Fruit fly (Drosophila melanogaster) whole organism, embryonic: ENCODE results near the gene CG43127.

Experiments used
- Aef1 ChIP-seq: fragments of 200-800 bp; sonication (Bioruptor generic); IDR thresholded peaks from 3 replicates; pipeline ENCODE4 v1.3.6; 2022; ENCODE audit warnings: missing biosample characterization, missing genetic modification characterization
- Atf6 ChIP-seq: fragments of 200-800 bp; sonication (Bioruptor generic); IDR thresholded peaks from 2 replicates; pipeline ENCODE4 v1.3.6; 2022; ENCODE audit warnings: missing biosample characterization, missing genetic modification characterization
- Awh ChIP-seq: fragments of 200-800 bp; sonication (Bioruptor generic); IDR thresholded peaks from 2 replicates; pipeline ENCODE4, ENCODE4 v1.3.6; 2022; ENCODE audit warnings: missing biosample characterization, missing genetic modification characterization
- B-H1 ChIP-seq: fragments of 200-800 bp; sonication (Bioruptor generic); IDR thresholded peaks from 3 replicates; pipeline ENCODE4 v1.3.6; 2022; ENCODE audit warnings: missing biosample characterization, missing genetic modification characterization
- BtbVII ChIP-seq: fragments of 200-800 bp; sonication (Bioruptor generic); optimal IDR thresholded peaks from 3 replicates; lab custom pipeline; 2017; ENCODE audit warnings: missing biosample characterization, mild to moderate bottlenecking, missing genetic modification characterization
- Bteb2 ChIP-seq: fragments of 200-800 bp; sonication (Bioruptor generic); optimal IDR thresholded peaks from 2 replicates; lab custom pipeline; 2016; ENCODE audit warnings: missing biosample characterization, missing genetic modification characterization
- CG15696 ChIP-seq: fragments of 200-800 bp; sonication (Bioruptor generic); optimal IDR thresholded peaks from 2 replicates; lab custom pipeline; 2019; ENCODE audit warnings: missing biosample characterization, mild to moderate bottlenecking, missing genetic modification characterization, moderate library complexity
- CG16863 ChIP-seq: fragments of 200-800 bp; sonication (Bioruptor generic); optimal IDR thresholded peaks from 3 replicates; lab custom pipeline; 2016; ENCODE audit warnings: missing biosample characterization, missing genetic modification characterization
- CG18619 ChIP-seq: fragments of 200-800 bp; sonication (Bioruptor generic); optimal IDR thresholded peaks from 3 replicates; lab custom pipeline; 2017; ENCODE audit warnings: missing biosample characterization, mild to moderate bottlenecking, missing genetic modification characterization
- CG2875 ChIP-seq: fragments of 200-800 bp; sonication (Bioruptor generic); optimal IDR thresholded peaks from 2 replicates; lab custom pipeline; 2017; ENCODE audit warnings: missing biosample characterization, mild to moderate bottlenecking, missing genetic modification characterization, missing genetic modification reagents
- CG33557 ChIP-seq: fragments of 200-800 bp; sonication (Bioruptor generic); optimal IDR thresholded peaks from 2 replicates; lab custom pipeline; 2019; ENCODE audit warnings: missing biosample characterization, mild to moderate bottlenecking, missing genetic modification characterization, moderate library complexity
- CG42726 ChIP-seq: fragments of 200-800 bp; sonication (Bioruptor generic); IDR thresholded peaks from 2 replicates; pipeline ENCODE4 v1.3.6; 2022; ENCODE audit warnings: missing biosample characterization, missing genetic modification characterization; ENCODE audit not compliant: partially characterized antibody
- CG4328 ChIP-seq: fragments of 200-800 bp; sonication (Bioruptor generic); optimal IDR thresholded peaks from 3 replicates; lab custom pipeline; 2017; ENCODE audit warnings: missing biosample characterization, missing genetic modification reagents, missing genetic modification characterization
- CG6272 ChIP-seq: fragments of 200-800 bp; sonication (Bioruptor generic); IDR thresholded peaks from 2 replicates; pipeline ENCODE4 v1.3.6; 2022; ENCODE audit warnings: missing biosample characterization, missing genetic modification characterization
- CG6765 ChIP-seq: fragments of 200-800 bp; sonication (Bioruptor generic); optimal IDR thresholded peaks from 3 replicates; lab custom pipeline; 2017; ENCODE audit warnings: missing biosample characterization, mild to moderate bottlenecking, missing genetic modification characterization
- CG8944 ChIP-seq: fragments of 200-800 bp; sonication (Bioruptor generic); optimal IDR thresholded peaks from 3 replicates; lab custom pipeline; 2016; ENCODE audit warnings: missing biosample characterization, missing genetic modification characterization
- CG9817 ChIP-seq: fragments of 200-800 bp; sonication (Bioruptor generic); optimal IDR thresholded peaks from 2 replicates; lab custom pipeline; 2018; ENCODE audit warnings: missing biosample characterization, mild to moderate bottlenecking, missing genetic modification characterization, moderate library complexity
- CG9876 ChIP-seq: fragments of 200-800 bp; sonication (Bioruptor generic); optimal IDR thresholded peaks from 2 replicates; lab custom pipeline; 2016; ENCODE audit warnings: missing biosample characterization, missing genetic modification characterization
- Camta ChIP-seq: fragments of 200-800 bp; sonication (Bioruptor generic); optimal IDR thresholded peaks from 2 replicates; lab custom pipeline; 2016; ENCODE audit warnings: missing biosample characterization, missing genetic modification characterization
- E2f1 ChIP-seq: fragments of 200-800 bp; sonication (Bioruptor generic); IDR thresholded peaks from 2 replicates; pipeline ENCODE4 v1.3.6; 2022; ENCODE audit warnings: missing biosample characterization, missing genetic modification characterization
- ERR ChIP-seq: fragments of 200-800 bp; sonication (Bioruptor generic); optimal IDR thresholded peaks from 2 replicates; lab custom pipeline; 2016; ENCODE audit warnings: missing biosample characterization, missing genetic modification characterization
- Eip74EF ChIP-seq, 2 experiments: fragments of 200-800 bp in 1 of 2; fragments of >200 bp in 1 of 2; sonication (Bioruptor generic) in 1 of 2; optimal IDR thresholded peaks; 2 replicates each; lab custom pipeline; 2017 to 2019; ENCODE audit warnings: missing biosample characterization in 2 of 2, missing genetic modification characterization in 2 of 2, mild to moderate bottlenecking in 1 of 2, moderate library complexity in 1 of 2
- Fer1 ChIP-seq: fragments of 200-800 bp; sonication (Bioruptor generic); optimal IDR thresholded peaks from 2 replicates; lab custom pipeline; 2017; ENCODE audit warnings: missing biosample characterization, mild to moderate bottlenecking, missing genetic modification characterization
- H15 ChIP-seq: fragments of 200-800 bp; sonication (Bioruptor generic); IDR thresholded peaks from 3 replicates; pipeline ENCODE4 v1.3.6; 2022; ENCODE audit warnings: missing biosample characterization, missing genetic modification characterization
- HmgZ ChIP-seq: fragments of 200-800 bp; sonication (Bioruptor generic); optimal IDR thresholded peaks from 2 replicates; lab custom pipeline; 2018; ENCODE audit warnings: missing biosample characterization, mild to moderate bottlenecking, missing genetic modification characterization
- Hr51 ChIP-seq, 2 experiments: fragments of 200-800 bp; sonication (Bioruptor generic); optimal IDR thresholded peaks; 2 replicates in 1 of 2; 3 replicates in 1 of 2; lab custom pipeline; 2016 to 2018; ENCODE audit warnings: missing biosample characterization in 2 of 2, missing genetic modification characterization in 2 of 2, mild to moderate bottlenecking in 1 of 2, moderate library complexity in 1 of 2
- Nf-YC ChIP-seq: fragments of 200-800 bp; optimal IDR thresholded peaks from 3 replicates; lab custom pipeline; 2019; ENCODE audit warnings: missing biosample characterization, mild to moderate bottlenecking, missing genetic modification characterization, moderate library complexity
- Optix ChIP-seq: fragments of 200-800 bp; sonication (Bioruptor generic); IDR thresholded peaks from 3 replicates; pipeline ENCODE4 v1.3.6; 2022; ENCODE audit warnings: missing biosample characterization, missing genetic modification characterization
- Rx ChIP-seq: fragments of 200-800 bp; sonication (Bioruptor generic); IDR thresholded peaks from 2 replicates; pipeline ENCODE4 v1.3.6; 2022; ENCODE audit warnings: missing biosample characterization, missing genetic modification characterization
- Spps ChIP-seq: fragments of 200-800 bp; sonication (Bioruptor generic); optimal IDR thresholded peaks from 2 replicates; lab custom pipeline; 2018; ENCODE audit warnings: missing biosample characterization, mild to moderate bottlenecking, missing genetic modification characterization
- Tbp ChIP-seq: fragments of >200 bp; optimal IDR thresholded peaks from 2 replicates; lab custom pipeline; 2018; ENCODE audit warnings: missing biosample characterization, missing genetic modification characterization
- Xrp1 ChIP-seq: fragments of 200-800 bp; sonication (Bioruptor generic); IDR thresholded peaks from 2 replicates; pipeline ENCODE4 v1.3.6; 2022; ENCODE audit warnings: missing biosample characterization, missing genetic modification characterization
- ab ChIP-seq: fragments of 200-800 bp; sonication (Bioruptor generic); optimal IDR thresholded peaks from 2 replicates; lab custom pipeline; 2016; ENCODE audit warnings: missing biosample characterization, missing genetic modification characterization
- aop ChIP-seq: fragments of 200-800 bp; sonication (Bioruptor generic); IDR thresholded peaks from 2 replicates; pipeline ENCODE4 v1.3.6; 2022; ENCODE audit warnings: missing biosample characterization, missing genetic modification characterization
- ato ChIP-seq: fragments of 200-800 bp; sonication (Bioruptor generic); IDR thresholded peaks from 2 replicates; pipeline ENCODE4 v1.3.6; 2022; ENCODE audit warnings: missing biosample characterization, missing genetic modification characterization; ENCODE audit not compliant: partially characterized antibody
- br ChIP-seq: fragments of >200 bp; optimal IDR thresholded peaks from 2 replicates; lab custom pipeline; 2017
- ci ChIP-seq: fragments of 200-800 bp; sonication (Bioruptor generic); IDR thresholded peaks from 3 replicates; pipeline ENCODE4 v1.3.6; 2022; ENCODE audit warnings: missing biosample characterization, missing genetic modification characterization
- crp ChIP-seq, 2 experiments: fragments of 200-800 bp; sonication (Bioruptor generic); optimal IDR thresholded peaks; 2 replicates in 1 of 2; 3 replicates in 1 of 2; lab custom pipeline; 2017; ENCODE audit warnings: missing biosample characterization in 2 of 2, missing genetic modification characterization in 2 of 2, mild to moderate bottlenecking in 1 of 2, moderate library complexity in 1 of 2
- cwo ChIP-seq: fragments of 200-800 bp; sonication (Bioruptor generic); optimal IDR thresholded peaks from 3 replicates; lab custom pipeline; 2017; ENCODE audit warnings: missing biosample characterization, missing genetic modification characterization, mild to moderate bottlenecking, moderate library complexity, missing genetic modification reagents
- fd102C ChIP-seq: fragments of 200-800 bp; sonication (Bioruptor generic); optimal IDR thresholded peaks from 2 replicates; lab custom pipeline; 2018; ENCODE audit warnings: missing biosample characterization, mild to moderate bottlenecking, missing genetic modification characterization, moderate library complexity
- fd3F ChIP-seq: fragments of 200-800 bp; sonication (Bioruptor generic); optimal IDR thresholded peaks from 2 replicates; lab custom pipeline; 2018; ENCODE audit warnings: missing biosample characterization, mild to moderate bottlenecking, missing genetic modification characterization, moderate library complexity
- ham ChIP-seq: fragments of 200-800 bp; sonication (Bioruptor generic); IDR thresholded peaks from 2 replicates; pipeline ENCODE4 v1.3.6; 2022; ENCODE audit warnings: missing biosample characterization, missing genetic modification characterization
- nau ChIP-seq: fragments of 200-800 bp; sonication (Bioruptor generic); optimal IDR thresholded peaks from 3 replicates; lab custom pipeline; 2017; ENCODE audit warnings: missing biosample characterization, mild to moderate bottlenecking, missing genetic modification characterization, missing genetic modification reagents
- oc ChIP-seq: fragments of 200-800 bp; sonication (Bioruptor generic); optimal IDR thresholded peaks from 2 replicates; lab custom pipeline; 2018; ENCODE audit warnings: missing biosample characterization, mild to moderate bottlenecking, missing genetic modification characterization, moderate library complexity
- pfk ChIP-seq: fragments of 200-800 bp; sonication (Bioruptor generic); optimal IDR thresholded peaks from 2 replicates; lab custom pipeline; 2018; ENCODE audit warnings: missing biosample characterization, mild to moderate bottlenecking, missing genetic modification characterization, moderate library complexity
- prd ChIP-seq, 3 experiments: fragments of >200 bp in 2 of 3; fragments of 200-800 bp in 1 of 3; sonication (Bioruptor generic) in 1 of 3; optimal IDR thresholded peaks in 2 of 3; IDR thresholded peaks in 1 of 3; 2 replicates in 2 of 3; 3 replicates in 1 of 3; pipeline versions ENCODE4 v1.3.6 to Lab custom; 2017 to 2022; ENCODE audit warnings: missing biosample characterization in 1 of 3, missing genetic modification characterization in 1 of 3
- pum ChIP-seq: fragments of 200-800 bp; sonication (Bioruptor generic); optimal IDR thresholded peaks from 2 replicates; lab custom pipeline; 2016; ENCODE audit warnings: missing biosample characterization, missing genetic modification characterization
- run ChIP-seq: fragments of 200-800 bp; sonication (Bioruptor generic); optimal IDR thresholded peaks from 3 replicates; lab custom pipeline; 2018; ENCODE audit warnings: missing biosample characterization, mild to moderate bottlenecking, missing genetic modification characterization
- sens ChIP-seq: fragments of 200-800 bp; sonication (Bioruptor generic); peaks from one replicate; lab custom pipeline; 2016; ENCODE audit warnings: missing biosample characterization, missing genetic modification characterization
- slbo ChIP-seq: fragments of 200-800 bp; sonication (Bioruptor generic); IDR thresholded peaks from 2 replicates; pipeline ENCODE4 v1.3.6; 2022; ENCODE audit warnings: missing biosample characterization, missing genetic modification characterization

The CG43127 gene

dm6 chr3L:10637819-10638218 lies 12.4 kb upstream of the CG43127 start, which contains the start of gene Cnep1r2 (continued):
- TF ChIP-seq oc (tag; lab: Kevin White, UChicago) = peak; percentile 95
- TF ChIP-seq BtbVII (GFP tag; lab: Kevin White, UChicago) = peak; percentile 86
- TF ChIP-seq nau = no peak
- peak; percentile 91 for TF ChIP-seq Nf-YC (tag; lab: Kevin White, UChicago)
- TF ChIP-seq crp (GFP tag; optimal IDR thresholded peaks at IDR 0.05; lab: Kevin White, UChicago) = peak in 1 of 2 experiments; percentile 65
- TF ChIP-seq slbo (GFP tag; lab: Robert Waterston, UW) = peak; percentile 98
- peak; percentile 93 for TF ChIP-seq Spps (tag; lab: Kevin White, UChicago)
- no peak for TF ChIP-seq CG42726 (GFP tag; lab: Robert Waterston, UW)
- TF ChIP-seq Rx (GFP tag; lab: Robert Waterston, UW) = peak; percentile 87
- TF ChIP-seq Bteb2 = peak; percentile 40
- TF ChIP-seq Tbp = no peak
- TF ChIP-seq aop (GFP tag; lab: Robert Waterston, UW) = no peak; the same call in 1 of the 2 replicates
- peak; percentile 95 for TF ChIP-seq Fer1
- TF ChIP-seq HmgZ (tag; lab: Kevin White, UChicago) = peak; percentile 93
- peak; percentile 75; the same call in 1 of the 2 replicates for TF ChIP-seq ham (GFP tag; lab: Robert Waterston, UW)
- TF ChIP-seq H15 (GFP tag; lab: Robert Waterston, UW) = peak; percentile 93
- peak; percentile 59 for TF ChIP-seq pfk (GFP tag; lab: Kevin White, UChicago)
- peak; percentile 96 for TF ChIP-seq CG4328
- peak; percentile 94 for TF ChIP-seq CG6272 (GFP tag; lab: Robert Waterston, UW)
- TF ChIP-seq CG8944 (GFP tag; lab: Kevin White, UChicago) = peak; percentile 66
- peak; percentile 51 for TF ChIP-seq CG9876 (GFP tag; lab: Kevin White, UChicago)
- TF ChIP-seq cwo (GFP tag; lab: Kevin White, UChicago) = peak; percentile 87
- TF ChIP-seq prd (optimal IDR thresholded peaks at IDR 0.05; lab: Kevin White, UChicago) = no peak
- TF ChIP-seq prd (GFP tag; IDR thresholded peaks at IDR 0.05; lab: Robert Waterston, UW) = peak; percentile 98
- peak; percentile 85 to 97 for TF ChIP-seq Hr51 (GFP tag; optimal IDR thresholded peaks at IDR 0.05; lab: Kevin White, UChicago)
- TF ChIP-seq Awh = peak; percentile 93
- TF ChIP-seq ab (GFP tag; lab: Kevin White, UChicago) = peak; percentile 60
- peak; percentile 96 for TF ChIP-seq E2f1 (GFP tag; lab: Robert Waterston, UW)
- no peak for TF ChIP-seq ERR (GFP tag; lab: Kevin White, UChicago)
- TF ChIP-seq CG15696 (tag; lab: Kevin White, UChicago) = peak; percentile 98
- TF ChIP-seq br = no peak
- peak; percentile 78 for TF ChIP-seq pum (GFP tag; lab: Kevin White, UChicago)
- peak; percentile 34 for TF ChIP-seq Camta (GFP tag; lab: Kevin White, UChicago)
- peak; percentile 96 for TF ChIP-seq fd3F (GFP tag; lab: Kevin White, UChicago)
- no peak for TF ChIP-seq ato
- peak; percentile 93 for TF ChIP-seq Aef1 (GFP tag; lab: Robert Waterston, UW)
- peak; percentile 98 for TF ChIP-seq Xrp1
- TF ChIP-seq sens (GFP tag; lab: Kevin White, UChicago) = peak; percentile 90
- TF ChIP-seq fd102C (GFP tag; lab: Kevin White, UChicago) = peak; percentile 58
- TF ChIP-seq Optix (GFP tag; lab: Robert Waterston, UW) = peak; percentile 80; the same call in 2 of the 3 replicates
- peak; percentile 98 for TF ChIP-seq CG9817 (tag; lab: Kevin White, UChicago)
- peak; percentile 93 for TF ChIP-seq B-H1 (GFP tag; lab: Robert Waterston, UW)
- peak; percentile 93 for TF ChIP-seq run (tag; lab: Kevin White, UChicago)
- no peak for TF ChIP-seq Eip74EF (GFP tag; optimal IDR thresholded peaks at IDR 0.05; lab: Kevin White, UChicago)
- TF ChIP-seq CG18619 (GFP tag; lab: Kevin White, UChicago) = peak; percentile 96
- TF ChIP-seq Atf6 = peak; percentile 86
- TF ChIP-seq CG16863 (GFP tag; lab: Kevin White, UChicago) = peak; percentile 23
- TF ChIP-seq CG33557 (GFP tag; lab: Kevin White, UChicago) = peak; percentile 98
- TF ChIP-seq ci (GFP tag; lab: Robert Waterston, UW) = peak; percentile 92
- TF ChIP-seq CG2875 (GFP tag; lab: Kevin White, UChicago) = peak; percentile 88
- peak; percentile 94 for TF ChIP-seq CG6765 (GFP tag; lab: Kevin White, UChicago)
